Fruit fly (Drosophila melanogaster): ENCODE data around the gene pic.

pic gene

DNA sequence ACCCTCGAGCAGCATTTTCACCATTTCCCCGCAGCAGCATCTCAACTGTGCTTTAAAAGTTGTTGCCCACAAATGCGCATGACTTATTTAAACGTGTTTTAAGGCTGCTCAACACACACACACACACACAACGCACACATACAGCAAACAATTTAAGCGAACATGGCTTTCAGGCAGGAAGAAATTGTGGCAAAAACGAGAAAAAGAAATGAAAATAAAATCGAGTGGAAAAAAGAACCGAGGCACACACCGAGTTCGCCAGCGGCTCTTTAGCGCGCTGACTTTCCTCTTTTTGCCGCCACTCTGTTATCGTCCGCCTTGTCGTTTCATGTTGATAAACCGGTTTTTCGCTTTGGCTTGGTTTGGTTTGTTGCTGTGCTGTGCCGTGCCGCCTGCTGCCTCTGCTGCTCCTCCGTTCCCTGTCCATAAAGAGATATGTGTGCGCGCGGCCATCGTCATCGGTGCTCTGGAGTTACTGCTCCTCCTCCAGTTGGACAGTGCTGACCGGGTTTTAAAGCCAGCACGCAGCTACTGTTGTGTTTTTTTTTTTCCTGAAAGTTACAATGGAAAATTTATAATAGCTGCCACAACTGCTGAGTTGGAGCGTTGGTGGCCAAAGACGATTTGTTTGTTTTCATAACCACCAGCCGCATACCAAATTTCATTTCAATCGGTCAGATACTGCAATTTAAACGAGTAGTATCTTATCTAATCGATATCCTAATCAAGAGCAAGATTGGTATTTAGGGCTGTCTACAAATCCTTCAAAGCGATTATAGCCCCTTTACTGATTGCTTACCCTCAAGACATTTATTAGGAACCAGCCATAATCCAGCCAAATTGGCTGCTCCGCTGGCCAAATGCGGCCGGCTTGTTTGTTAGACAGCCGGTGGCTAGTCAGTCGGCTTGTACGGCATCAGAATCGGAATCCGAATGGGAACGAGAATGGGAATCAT, 36.0 kb upstream of the pic start (continued):
- peak; percentile 70 for TF ChIP-seq exex (tag; optimal IDR thresholded peaks at IDR 0.05)
- no peak for TF ChIP-seq Aef1 (GFP tag; IDR thresholded peaks at IDR 0.05)
- peak; percentile 59 for TF ChIP-seq CG2120 (GFP tag; optimal IDR thresholded peaks at IDR 0.05)
- TF ChIP-seq CG12744 (GFP tag; optimal IDR thresholded peaks at IDR 0.05), result no peak
- no peak for TF ChIP-seq run (tag; optimal IDR thresholded peaks at IDR 0.05)
- peak; percentile 16 for TF ChIP-seq lilli (GFP tag; optimal IDR thresholded peaks at IDR 0.05)
- peak; percentile 53 for TF ChIP-seq Adf1 (GFP tag; IDR thresholded peaks at IDR 0.05)
- 0 out of 2 replicates have a peak, but pooled peaks have one; percentile 3 for TF ChIP-seq CG9932 (GFP tag; IDR thresholded peaks at IDR 0.05)
- no peak for TF ChIP-seq knrl (GFP tag; IDR thresholded peaks at IDR 0.05; ENCODE audit: partially characterized antibody)
- no peak for TF ChIP-seq CG10462 (GFP tag; optimal IDR thresholded peaks at IDR 0.05)
- TF ChIP-seq prd (optimal IDR thresholded peaks at IDR 0.05), result no peak
- no peak for TF ChIP-seq prd (GFP tag; IDR thresholded peaks at IDR 0.05)
- TF ChIP-seq Dbx (GFP tag; IDR thresholded peaks at IDR 0.05), result peak; percentile 29; the same call in 1 of the 3 replicates
- TF ChIP-seq ind (GFP tag; optimal IDR thresholded peaks at IDR 0.05), result no peak
- TF ChIP-seq CG17385 (GFP tag; optimal IDR thresholded peaks at IDR 0.05), result peak; percentile 1
- no peak for TF ChIP-seq Ssrp (tag; optimal IDR thresholded peaks at IDR 0.05)
- peak; percentile 28 for TF ChIP-seq CG30403 (GFP tag; optimal IDR thresholded peaks at IDR 0.05)
- no peak for TF ChIP-seq CG18011 (GFP tag; optimal IDR thresholded peaks at IDR 0.05)
- no peak for TF ChIP-seq tap (tag; optimal IDR thresholded peaks at IDR 0.05)
- TF ChIP-seq dimm (GFP tag; IDR thresholded peaks at IDR 0.05), result no peak
- no peak for TF ChIP-seq CG14710 (tag; optimal IDR thresholded peaks at IDR 0.05)
- TF ChIP-seq CG7987 (GFP tag; optimal IDR thresholded peaks at IDR 0.05), result no peak
- no peak for TF ChIP-seq ase (GFP tag; IDR thresholded peaks at IDR 0.05)
- peak; percentile 16 to 46 for TF ChIP-seq Pdp1 (GFP tag; optimal IDR thresholded peaks at IDR 0.05)
- TF ChIP-seq ftz-f1 (GFP tag; optimal IDR thresholded peaks at IDR 0.05), result no peak
- TF ChIP-seq crc (GFP tag; optimal IDR thresholded peaks at IDR 0.05), result no peak
- TF ChIP-seq Drgx (GFP tag; IDR thresholded peaks at IDR 0.05), result no peak; the same call in 1 of the 2 replicates
- TF ChIP-seq CG14441 (GFP tag; IDR thresholded peaks at IDR 0.05), result no peak
- no peak for TF ChIP-seq hkb (optimal IDR thresholded peaks at IDR 0.05)
- no peak for TF ChIP-seq hkb (GFP tag; IDR thresholded peaks at IDR 0.05)
- no peak for TF ChIP-seq ERR (GFP tag; optimal IDR thresholded peaks at IDR 0.05)
- TF ChIP-seq Dek (tag; optimal IDR thresholded peaks at IDR 0.05), result no peak
- TF ChIP-seq CG2875 (GFP tag; optimal IDR thresholded peaks at IDR 0.05), result no peak
- no peak for TF ChIP-seq Fer1 (GFP tag; optimal IDR thresholded peaks at IDR 0.05)
- no peak for TF ChIP-seq CG15073 (GFP tag; optimal IDR thresholded peaks at IDR 0.05)
- peak; percentile 64; the same call in 2 of the 4 replicates for TF ChIP-seq chinmo (GFP tag; IDR thresholded peaks at IDR 0.05; ENCODE audit: partially characterized antibody)
- TF ChIP-seq ci (GFP tag; IDR thresholded peaks at IDR 0.05), result 0 out of 3 replicates have a peak, but pooled peaks have one; percentile 16
- TF ChIP-seq NFAT (GFP tag; IDR thresholded peaks at IDR 0.05), result no peak
- no peak for TF ChIP-seq zfh2 (GFP tag; optimal IDR thresholded peaks at IDR 0.05)
- TF ChIP-seq MESR4 (GFP tag; optimal IDR thresholded peaks at IDR 0.05), result no peak
- no peak for TF ChIP-seq pum (GFP tag; optimal IDR thresholded peaks at IDR 0.05)
- no peak for TF ChIP-seq CG6654 (GFP tag; optimal IDR thresholded peaks at IDR 0.05)
- TF ChIP-seq CG4282 (GFP tag; optimal IDR thresholded peaks at IDR 0.05), result no peak
- TF ChIP-seq gfzf (GFP tag; optimal IDR thresholded peaks at IDR 0.05), result no peak
- TF ChIP-seq Ptx1 (GFP tag; IDR thresholded peaks at IDR 0.05), result no peak
- peak; percentile 22; the same call in 1 of the 2 replicates for TF ChIP-seq CG8765 (GFP tag; IDR thresholded peaks at IDR 0.05)
- peak; percentile 78 for TF ChIP-seq ewg (GFP tag; optimal IDR thresholded peaks at IDR 0.05)
- no peak for TF ChIP-seq CG7928 (GFP tag; optimal IDR thresholded peaks at IDR 0.05)
- TF ChIP-seq Sry-β (GFP tag; optimal IDR thresholded peaks at IDR 0.05), result peak; percentile 91

Data from whole organism, embryonic.